Worm (Caenorhabditis elegans): ENCODE measurements around the gene sars-2.

The sars-2 gene

ce11 chrIV:4336139-4336851 lies 21.1 kb upstream of the sars-2 start, which contains the start of the genes W03B1.3 and oac-51:
Gene W03B1.3, minus strand, starts transcription at chrIV:4336239.
Gene oac-51, plus strand, starts transcription at chrIV:4336801.
- TF ChIP-seq skn-1 (tag; optimal IDR thresholded peaks at IDR 0.05) (no peak), nhr-10 (tag; optimal IDR thresholded peaks at IDR 0.05) (no peak), ztf-1 (GFP tag; conservative IDR thresholded peaks at IDR 0.05) (no peak), R02D3.7 (tag; optimal IDR thresholded peaks at IDR 0.05) (no peak), nhr-77 (tag; optimal IDR thresholded peaks at IDR 0.05) (no peak), lin-11 (tag; optimal IDR thresholded peaks at IDR 0.05) (no peak), ztf-11 (tag; optimal IDR thresholded peaks at IDR 0.05) (no peak), aly-2 (tag; optimal IDR thresholded peaks at IDR 0.05) (no peak), elt-3 (tag; optimal IDR thresholded peaks at IDR 0.05) (no peak), sem-4 (tag; optimal IDR thresholded peaks at IDR 0.05) (no peak), snpc-4 (tag; optimal IDR thresholded peaks at IDR 0.05) (no peak), sma-9 (GFP tag; optimal IDR thresholded peaks at IDR 0.05) (no peak), sma-9 (tag; optimal IDR thresholded peaks at IDR 0.05) (no peak), peb-1 (tag; optimal IDR thresholded peaks at IDR 0.05) (no peak), zag-1 (tag; optimal IDR thresholded peaks at IDR 0.05) (no peak), Y55F3AM.14 (GFP tag; optimal IDR thresholded peaks at IDR 0.05) (no peak), dmd-4 (tag; optimal IDR thresholded peaks at IDR 0.05) (no peak), mbf-1 (tag; optimal IDR thresholded peaks at IDR 0.05) (no peak), lsy-2 (tag; optimal IDR thresholded peaks at IDR 0.05) (no peak)

DNA sequence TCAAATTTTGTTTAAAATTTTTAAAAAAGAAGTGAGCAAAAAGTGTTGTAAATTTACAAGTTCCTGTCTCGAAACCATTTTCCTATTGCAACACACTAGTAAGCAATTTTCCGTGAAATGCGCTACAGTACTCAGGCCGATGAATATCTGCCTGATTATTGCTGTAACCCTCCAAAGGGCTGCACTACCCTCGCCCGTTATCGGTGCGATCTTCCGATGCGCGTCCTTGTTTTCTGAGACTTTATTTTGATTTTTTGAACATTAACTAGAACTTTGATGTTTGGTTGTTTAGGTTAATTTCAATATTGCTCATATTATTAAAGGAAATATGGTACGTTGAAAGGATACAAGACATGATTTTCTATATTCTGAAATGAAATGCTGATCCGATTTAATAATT lies 19.2 kb upstream of the sars-2 start:
- no peak for TF ChIP-seq lin-13 (GFP tag; optimal IDR thresholded peaks at IDR 0.05)
- TF ChIP-seq elt-1 (tag; optimal IDR thresholded peaks at IDR 0.05) = peak; percentile 76
- no peak for TF ChIP-seq elt-3 (tag; optimal IDR thresholded peaks at IDR 0.05)
- TF ChIP-seq sem-4 (tag; optimal IDR thresholded peaks at IDR 0.05) = no peak
- TF ChIP-seq blmp-1 (tag; optimal IDR thresholded peaks at IDR 0.05; ENCODE audit: insufficient read depth) = no peak
- peak; percentile 62 for TF ChIP-seq sma-9 (GFP tag; optimal IDR thresholded peaks at IDR 0.05)
- TF ChIP-seq sma-9 (tag; optimal IDR thresholded peaks at IDR 0.05) = no peak
- no peak for TF ChIP-seq sma-3 (GFP tag; optimal IDR thresholded peaks at IDR 0.05)
- TF ChIP-seq nhr-6 (tag; optimal IDR thresholded peaks at IDR 0.05) = no peak
- TF ChIP-seq nhr-129 (tag; optimal IDR thresholded peaks at IDR 0.05) = no peak
- no peak for TF ChIP-seq Y55F3AM.14 (GFP tag; optimal IDR thresholded peaks at IDR 0.05)
- no peak for TF ChIP-seq aly-2 (tag; optimal IDR thresholded peaks at IDR 0.05)
- no peak for TF ChIP-seq unc-55 (GFP tag; optimal IDR thresholded peaks at IDR 0.05)
- TF ChIP-seq crh-2 (tag; optimal IDR thresholded peaks at IDR 0.05) = no peak
- TF ChIP-seq ceh-16 (tag; optimal IDR thresholded peaks at IDR 0.05) = peak; percentile 23
- TF ChIP-seq nhr-12 (tag; optimal IDR thresholded peaks at IDR 0.05) = no peak
- no peak for TF ChIP-seq dmd-4 (tag; optimal IDR thresholded peaks at IDR 0.05)
- peak; percentile 55 for TF ChIP-seq nhr-23 (tag; optimal IDR thresholded peaks at IDR 0.05)

DNA sequence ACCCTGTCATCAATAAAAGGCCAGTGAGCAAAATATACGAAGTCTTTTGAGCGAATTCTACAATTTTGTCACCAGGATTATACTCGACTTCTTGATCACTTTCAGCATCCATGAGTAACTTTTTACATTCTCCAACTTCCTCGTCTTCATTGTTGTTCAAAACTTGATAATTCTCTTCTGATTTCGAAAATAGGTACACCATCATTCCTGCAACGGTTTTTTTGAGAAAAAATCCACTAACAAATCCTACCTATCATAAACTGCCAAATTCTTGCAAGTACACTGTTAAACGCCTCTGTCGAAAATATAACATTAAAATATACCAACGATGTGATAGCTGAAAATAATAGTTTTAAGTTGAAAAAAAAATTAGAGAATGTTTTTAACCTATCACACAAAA lies 12.6 kb upstream of the sars-2 start:
- TF ChIP-seq unc-62 (GFP tag; optimal IDR thresholded peaks at IDR 0.05) (no peak), mab-5 (tag; optimal IDR thresholded peaks at IDR 0.05) (no peak), nhr-21 (tag; optimal IDR thresholded peaks at IDR 0.05) (no peak), nhr-11 (tag; optimal IDR thresholded peaks at IDR 0.05) (no peak), unc-55 (GFP tag; optimal IDR thresholded peaks at IDR 0.05) (no peak), ama-1 (optimal IDR thresholded peaks at IDR 0.05) (no peak), F13H6.1 (tag; optimal IDR thresholded peaks at IDR 0.05) (no peak), ztf-4 (tag; optimal IDR thresholded peaks at IDR 0.05) (no peak), zag-1 (tag; optimal IDR thresholded peaks at IDR 0.05) (no peak), nhr-12 (tag; optimal IDR thresholded peaks at IDR 0.05) (no peak), Y55F3AM.14 (GFP tag; optimal IDR thresholded peaks at IDR 0.05) (no peak), blmp-1 (tag; optimal IDR thresholded peaks at IDR 0.05; ENCODE audit: insufficient read depth) (no peak), nhr-237 (tag; optimal IDR thresholded peaks at IDR 0.05) (no peak), C34F6.9 (tag; optimal IDR thresholded peaks at IDR 0.05) (no peak), R02D3.7 (tag; optimal IDR thresholded peaks at IDR 0.05) (no peak), lin-13 (GFP tag; optimal IDR thresholded peaks at IDR 0.05) (no peak), fos-1 (tag; optimal IDR thresholded peaks at IDR 0.05) (no peak)
